Worm (Caenorhabditis elegans): Measurements from ENCODE around the gene par-3.

Gene par-3

ce11 chrIII:5667952-5668489 is 4.0 kb downstream of the par-3 start:
- TF ChIP-seq ceh-82 (tag; optimal IDR thresholded peaks at IDR 0.05) (peak in 2 of 3 experiments; percentile 12 to 15), lin-35 (GFP tag; optimal IDR thresholded peaks at IDR 0.05) (peak; percentile 16 to 28), lin-14 (GFP tag; optimal IDR thresholded peaks at IDR 0.05) (peak; percentile 86), nhr-85 (tag) (peak; percentile 86), ceh-63 (GFP tag; optimal IDR thresholded peaks at IDR 0.05) (no peak), skn-1 (tag; optimal IDR thresholded peaks at IDR 0.05) (no peak), blmp-1 (tag; optimal IDR thresholded peaks at IDR 0.05) (peak; percentile 57), swsn-7 (tag; optimal IDR thresholded peaks at IDR 0.05) (peak; percentile 32), lsy-2 (tag; optimal IDR thresholded peaks at IDR 0.05) (peak in 1 of 2 experiments; percentile 26), nhr-71 (tag; optimal IDR thresholded peaks at IDR 0.05) (peak; percentile 41), fkh-4 (tag; optimal IDR thresholded peaks at IDR 0.05; ENCODE audit: borderline replicate concordance) (no peak), irx-1 (tag; optimal IDR thresholded peaks at IDR 0.05) (no peak), sup-37 (GFP tag; optimal IDR thresholded peaks at IDR 0.05) (no peak), ets-5 (GFP tag; IDR thresholded peaks at IDR 0.05) (no peak), fkh-8 (tag; optimal IDR thresholded peaks at IDR 0.05) (peak; percentile 2), ceh-90 (tag; optimal IDR thresholded peaks at IDR 0.05) (no peak), F16B12.6 (tag; optimal IDR thresholded peaks at IDR 0.05) (no peak), isw-1 (GFP tag; IDR thresholded peaks at IDR 0.05) (no peak), dsc-1 (tag; optimal IDR thresholded peaks at IDR 0.05) (peak; percentile 78), aha-1 (tag; optimal IDR thresholded peaks at IDR 0.05) (no peak), pag-3 (tag; optimal IDR thresholded peaks at IDR 0.05; ENCODE audit: borderline replicate concordance, insufficient read depth) (no peak), elt-2 (tag; optimal IDR thresholded peaks at IDR 0.05) (no peak), mdl-1 (tag; optimal IDR thresholded peaks at IDR 0.05) (no peak), jun-1 (tag; optimal IDR thresholded peaks at IDR 0.05) (no peak), vab-15 (tag; optimal IDR thresholded peaks at IDR 0.05) (no peak), mef-2 (tag; optimal IDR thresholded peaks at IDR 0.05) (no peak), hpl-2 (GFP tag; optimal IDR thresholded peaks at IDR 0.05) (no peak), sox-4 (tag; optimal IDR thresholded peaks at IDR 0.05) (no peak), nhr-11 (tag; optimal IDR thresholded peaks at IDR 0.05) (no peak), nhr-90 (tag; optimal IDR thresholded peaks at IDR 0.05; ENCODE audit: poor library complexity) (no peak), pax-3 (tag; optimal IDR thresholded peaks at IDR 0.05) (no peak), aly-2 (tag; optimal IDR thresholded peaks at IDR 0.05) (no peak), nhr-84 (tag; optimal IDR thresholded peaks at IDR 0.05) (no peak), mep-1 (tag; optimal IDR thresholded peaks at IDR 0.05) (peak; percentile 49), grh-1 (GFP tag; IDR thresholded peaks at IDR 0.05) (no peak), lin-13 (GFP tag; optimal IDR thresholded peaks at IDR 0.05) (no peak), ceh-88 (GFP tag; IDR thresholded peaks at IDR 0.05) (no peak), elt-3 (tag; optimal IDR thresholded peaks at IDR 0.05) (no peak), nhr-76 (tag; optimal IDR thresholded peaks at IDR 0.05) (no peak), zag-1 (tag; optimal IDR thresholded peaks at IDR 0.05) (no peak), ztf-11 (tag; optimal IDR thresholded peaks at IDR 0.05) (no peak), rnt-1 (tag; optimal IDR thresholded peaks at IDR 0.05) (no peak), hlh-4 (tag; optimal IDR thresholded peaks at IDR 0.05) (no peak), nhr-20 (tag; optimal IDR thresholded peaks at IDR 0.05) (peak; percentile 29), efl-3 (GFP tag; optimal IDR thresholded peaks at IDR 0.05) (no peak), xbp-1 (tag; optimal IDR thresholded peaks at IDR 0.05) (peak; percentile 15), C16A3.4 (tag; optimal IDR thresholded peaks at IDR 0.05) (no peak), efl-1 (optimal IDR thresholded peaks at IDR 0.05) (peak; percentile 38 to 44), efl-1 (GFP tag; optimal IDR thresholded peaks at IDR 0.05 in 1 of 2) (peak in 1 of 2 experiments; percentile 71), ztf-4 (tag; optimal IDR thresholded peaks at IDR 0.05) (no peak), snu-23 (GFP tag; optimal IDR thresholded peaks at IDR 0.05) (peak; percentile 20), dpl-1 (GFP tag; optimal IDR thresholded peaks at IDR 0.05) (peak in 2 of 3 experiments; percentile 15 to 16), C34B4.2 (tag; optimal IDR thresholded peaks at IDR 0.05) (no peak)
